Worm (Caenorhabditis elegans): Measurements from ENCODE around the gene zzz-1.

DNA sequence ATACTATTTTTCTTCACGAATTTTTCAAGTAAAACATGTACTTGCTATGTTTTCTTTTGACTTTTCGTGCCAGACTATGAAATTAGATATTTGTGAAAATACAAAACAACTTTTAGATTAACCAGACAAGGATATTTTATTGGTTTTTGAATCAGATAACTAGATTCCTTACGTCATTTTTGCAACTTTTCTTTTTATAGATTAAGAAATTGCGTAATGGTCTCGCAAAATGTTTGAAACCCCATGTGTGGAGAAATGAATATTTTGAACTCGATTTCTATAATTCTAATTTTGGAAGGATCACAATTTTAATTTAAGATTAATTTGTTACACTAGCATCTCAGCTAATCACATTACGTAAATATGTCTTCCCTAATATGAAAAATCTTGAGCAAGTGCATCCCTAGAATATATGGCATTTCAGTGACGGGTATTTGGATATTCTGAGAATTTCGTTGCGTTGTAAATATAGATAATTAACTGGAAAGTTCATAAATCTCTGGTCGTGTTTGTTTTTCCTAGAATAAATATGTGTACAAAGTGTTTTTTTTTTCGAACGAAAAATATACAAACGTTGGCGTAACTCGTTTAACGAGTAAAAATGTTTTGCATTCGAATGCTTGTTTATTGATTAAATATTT lies 46.4 kb downstream of the zzz-1 start:
- TF ChIP-seq unc-62 (GFP tag; optimal IDR thresholded peaks at IDR 0.05) (no peak), aha-1 (tag; optimal IDR thresholded peaks at IDR 0.05) (no peak), lsy-2 (tag; optimal IDR thresholded peaks at IDR 0.05) (no peak), skn-1 (tag; optimal IDR thresholded peaks at IDR 0.05) (no peak), pqm-1 (tag; optimal IDR thresholded peaks at IDR 0.05) (no peak), nhr-12 (tag; optimal IDR thresholded peaks at IDR 0.05) (no peak), ces-1 (GFP tag; optimal IDR thresholded peaks at IDR 0.05) (no peak), mdl-1 (tag; optimal IDR thresholded peaks at IDR 0.05) (no peak), nhr-19 (GFP tag; conservative IDR thresholded peaks at IDR 0.05) (no peak), elt-3 (tag; optimal IDR thresholded peaks at IDR 0.05) (no peak), vab-15 (tag; optimal IDR thresholded peaks at IDR 0.05) (no peak), nhr-237 (tag; optimal IDR thresholded peaks at IDR 0.05) (no peak)

All from whole organism, L1 larva.